Fruit fly (Drosophila melanogaster) whole organism, embryonic: ENCODE measurements around the gene niki.

Experiments used
- ATbp ChIP-seq: fragments of 200-800 bp; sonication (Bioruptor generic); optimal IDR thresholded peaks from 2 replicates; lab custom pipeline; 2017; ENCODE audit warnings: missing biosample characterization, mild to moderate bottlenecking, missing genetic modification characterization, missing genetic modification reagents
- Atf6 ChIP-seq: fragments of 200-800 bp; sonication (Bioruptor generic); IDR thresholded peaks from 2 replicates; pipeline ENCODE4 v1.3.6; 2022; ENCODE audit warnings: missing biosample characterization, missing genetic modification characterization
- Awh ChIP-seq: fragments of 200-800 bp; sonication (Bioruptor generic); IDR thresholded peaks from 2 replicates; pipeline ENCODE4, ENCODE4 v1.3.6; 2022; ENCODE audit warnings: missing biosample characterization, missing genetic modification characterization
- C15 ChIP-seq: fragments of 200-800 bp; sonication (Bioruptor generic); IDR thresholded peaks from 3 replicates; pipeline ENCODE4 v1.3.6; 2022; ENCODE audit warnings: missing biosample characterization, missing genetic modification characterization
- CG10147 ChIP-seq: fragments of 200-800 bp; sonication (Bioruptor generic); optimal IDR thresholded peaks from 2 replicates; lab custom pipeline; 2019; ENCODE audit warnings: missing biosample characterization, mild to moderate bottlenecking, missing genetic modification characterization, moderate library complexity
- CG10274 ChIP-seq: fragments of 200-800 bp; sonication (Bioruptor generic); optimal IDR thresholded peaks from 3 replicates; lab custom pipeline; 2017; ENCODE audit warnings: missing biosample characterization, mild to moderate bottlenecking, missing genetic modification characterization
- CG10462 ChIP-seq: fragments of 200-800 bp; sonication (Bioruptor generic); optimal IDR thresholded peaks from 2 replicates; lab custom pipeline; 2016; ENCODE audit warnings: missing biosample characterization, missing genetic modification characterization
- CG11696 ChIP-seq: fragments of 200-800 bp; sonication (Bioruptor generic); IDR thresholded peaks from 2 replicates; pipeline ENCODE4 v1.3.6; 2022; ENCODE audit warnings: missing biosample characterization, missing genetic modification characterization
- CG12071 ChIP-seq: fragments of 200-800 bp; sonication (Bioruptor generic); optimal IDR thresholded peaks from 3 replicates; lab custom pipeline; 2018; ENCODE audit warnings: missing biosample characterization, mild to moderate bottlenecking, missing genetic modification characterization
- CG12219 ChIP-seq: fragments of 200-800 bp; sonication (Bioruptor generic); optimal IDR thresholded peaks from 3 replicates; lab custom pipeline; 2018; ENCODE audit warnings: missing biosample characterization, mild to moderate bottlenecking, missing genetic modification characterization
- CG14710 ChIP-seq: fragments of 200-800 bp; sonication (Bioruptor generic); optimal IDR thresholded peaks from 3 replicates; lab custom pipeline; 2019; ENCODE audit warnings: missing biosample characterization, mild to moderate bottlenecking, missing genetic modification characterization, moderate library complexity
- CG14860 ChIP-seq: fragments of 200-800 bp; sonication (Bioruptor generic); IDR thresholded peaks from 3 replicates; pipeline ENCODE4 v1.3.6; 2022; ENCODE audit warnings: missing biosample characterization, missing genetic modification characterization; ENCODE audit not compliant: partially characterized antibody
- CG15011 ChIP-seq: fragments of 200-800 bp; sonication (Bioruptor generic); optimal IDR thresholded peaks from 3 replicates; lab custom pipeline; 2018; ENCODE audit warnings: missing biosample characterization, mild to moderate bottlenecking, missing genetic modification characterization
- CG17359 ChIP-seq: fragments of 200-800 bp; sonication (Bioruptor generic); optimal IDR thresholded peaks from 3 replicates; lab custom pipeline; 2018; ENCODE audit warnings: missing biosample characterization, mild to moderate bottlenecking, missing genetic modification characterization, moderate library complexity
- CG17385 ChIP-seq: fragments of 200-800 bp; sonication (Bioruptor generic); optimal IDR thresholded peaks from 3 replicates; lab custom pipeline; 2018; ENCODE audit warnings: missing biosample characterization, mild to moderate bottlenecking, missing genetic modification characterization
- CG17829 ChIP-seq: fragments of 200-800 bp; optimal IDR thresholded peaks from 2 replicates; lab custom pipeline; 2019; ENCODE audit warnings: missing biosample characterization, mild to moderate bottlenecking, missing genetic modification characterization, moderate library complexity
- CG18619 ChIP-seq: fragments of 200-800 bp; sonication (Bioruptor generic); optimal IDR thresholded peaks from 3 replicates; lab custom pipeline; 2017; ENCODE audit warnings: missing biosample characterization, mild to moderate bottlenecking, missing genetic modification characterization
- CG2712 ChIP-seq: fragments of 200-800 bp; optimal IDR thresholded peaks from 3 replicates; lab custom pipeline; 2019; ENCODE audit warnings: missing biosample characterization, mild to moderate bottlenecking, missing genetic modification characterization, moderate library complexity
- CG30403 ChIP-seq: fragments of 200-800 bp; sonication (Bioruptor generic); optimal IDR thresholded peaks from 3 replicates; lab custom pipeline; 2016; ENCODE audit warnings: missing biosample characterization, missing genetic modification characterization
- CG3281 ChIP-seq: fragments of 200-800 bp; sonication (Bioruptor generic); optimal IDR thresholded peaks from 3 replicates; lab custom pipeline; 2017; ENCODE audit warnings: missing biosample characterization, mild to moderate bottlenecking, missing genetic modification characterization
- CG33213 ChIP-seq: fragments of 200-800 bp; sonication (Bioruptor generic); optimal IDR thresholded peaks from 3 replicates; lab custom pipeline; 2016; ENCODE audit warnings: missing biosample characterization, missing genetic modification characterization
- CG3995 ChIP-seq: fragments of 200-800 bp; sonication (Bioruptor generic); optimal IDR thresholded peaks from 3 replicates; lab custom pipeline; 2016; ENCODE audit warnings: missing biosample characterization, missing genetic modification characterization
- CG4424 ChIP-seq: fragments of 200-800 bp; sonication (Bioruptor generic); optimal IDR thresholded peaks from 3 replicates; lab custom pipeline; 2016; ENCODE audit warnings: missing biosample characterization, missing genetic modification characterization
- CG6765 ChIP-seq: fragments of 200-800 bp; sonication (Bioruptor generic); optimal IDR thresholded peaks from 3 replicates; lab custom pipeline; 2017; ENCODE audit warnings: missing biosample characterization, mild to moderate bottlenecking, missing genetic modification characterization
- CG7786 ChIP-seq: fragments of 200-800 bp; sonication (Bioruptor generic); optimal IDR thresholded peaks from 2 replicates; lab custom pipeline; 2016; ENCODE audit warnings: missing biosample characterization, missing genetic modification characterization
- CG9437 ChIP-seq: fragments of 200-800 bp; sonication (Bioruptor generic); optimal IDR thresholded peaks from 2 replicates; lab custom pipeline; 2018; ENCODE audit warnings: missing biosample characterization, mild to moderate bottlenecking, missing genetic modification characterization
- CG9876 ChIP-seq: fragments of 200-800 bp; sonication (Bioruptor generic); optimal IDR thresholded peaks from 2 replicates; lab custom pipeline; 2016; ENCODE audit warnings: missing biosample characterization, missing genetic modification characterization
- CG9932 ChIP-seq: fragments of 200-800 bp; sonication (Bioruptor generic); IDR thresholded peaks from 2 replicates; pipeline ENCODE4 v1.3.6; 2022; ENCODE audit warnings: missing biosample characterization, missing genetic modification characterization
- D19B ChIP-seq: fragments of 200-800 bp; sonication (Bioruptor generic); optimal IDR thresholded peaks from 2 replicates; lab custom pipeline; 2017; ENCODE audit warnings: missing biosample characterization, mild to moderate bottlenecking, missing genetic modification characterization
- Dip2 ChIP-seq: fragments of 200-800 bp; sonication (Bioruptor generic); IDR thresholded peaks from 2 replicates; pipeline ENCODE4 v1.3.6; 2022; ENCODE audit warnings: missing biosample characterization, missing genetic modification characterization
- E2f1 ChIP-seq: fragments of 200-800 bp; sonication (Bioruptor generic); IDR thresholded peaks from 2 replicates; pipeline ENCODE4 v1.3.6; 2022; ENCODE audit warnings: missing biosample characterization, missing genetic modification characterization
- Hr3 ChIP-seq: fragments of 200-800 bp; sonication (Bioruptor generic); optimal IDR thresholded peaks from 3 replicates; lab custom pipeline; 2016; ENCODE audit warnings: missing biosample characterization, missing genetic modification characterization
- Hr39 ChIP-seq: fragments of >200 bp; optimal IDR thresholded peaks from 2 replicates; lab custom pipeline; 2017
- Neu2 ChIP-seq: fragments of 200-800 bp; sonication (Bioruptor generic); optimal IDR thresholded peaks from 3 replicates; lab custom pipeline; 2016; ENCODE audit warnings: missing biosample characterization, missing genetic modification characterization, borderline replicate concordance
- Oaz ChIP-seq: fragments of 200-800 bp; sonication (Bioruptor generic); IDR thresholded peaks from 2 replicates; pipeline ENCODE4 v1.3.6; 2022; ENCODE audit warnings: missing biosample characterization, missing genetic modification characterization
- Optix ChIP-seq: fragments of 200-800 bp; sonication (Bioruptor generic); IDR thresholded peaks from 3 replicates; pipeline ENCODE4 v1.3.6; 2022; ENCODE audit warnings: missing biosample characterization, missing genetic modification characterization
- Ravus ChIP-seq: fragments of 200-800 bp; sonication (Bioruptor generic); IDR thresholded peaks from 2 replicates; pipeline ENCODE4 v1.3.6; 2022; ENCODE audit warnings: missing biosample characterization, missing genetic modification characterization
- bab2 ChIP-seq: fragments of 200-800 bp; sonication (Bioruptor generic); optimal IDR thresholded peaks from 2 replicates; lab custom pipeline; 2016; ENCODE audit warnings: missing biosample characterization, missing genetic modification characterization
- bowl ChIP-seq: fragments of 200-800 bp; sonication (Bioruptor generic); IDR thresholded peaks from 2 replicates; pipeline ENCODE4 v1.3.6; 2022; ENCODE audit warnings: missing biosample characterization, missing genetic modification characterization
- bsh ChIP-seq, 2 experiments: fragments of 200-800 bp; sonication (Bioruptor generic); optimal IDR thresholded peaks; 2 replicates each; lab custom pipeline; 2017 to 2018; ENCODE audit warnings: mild to moderate bottlenecking in 2 of 2, missing biosample characterization in 2 of 2, missing genetic modification characterization in 2 of 2, moderate library complexity in 1 of 2
- emc ChIP-seq: fragments of 200-800 bp; sonication (Bioruptor generic); optimal IDR thresholded peaks from 2 replicates; lab custom pipeline; 2016; ENCODE audit warnings: missing biosample characterization, missing genetic modification characterization
- ems ChIP-seq: fragments of 200-800 bp; sonication (Bioruptor generic); optimal IDR thresholded peaks from 3 replicates; lab custom pipeline; 2016; ENCODE audit warnings: missing biosample characterization, missing genetic modification characterization
- ftz-f1 ChIP-seq: fragments of 200-800 bp; sonication (Bioruptor generic); optimal IDR thresholded peaks from 2 replicates; lab custom pipeline; 2016; ENCODE audit warnings: missing biosample characterization, missing genetic modification characterization
- gcm ChIP-seq: fragments of 200-800 bp; sonication (Bioruptor generic); optimal IDR thresholded peaks from 2 replicates; lab custom pipeline; 2019; ENCODE audit warnings: missing biosample characterization, mild to moderate bottlenecking, missing genetic modification characterization, moderate library complexity
- gfzf ChIP-seq: fragments of 200-800 bp; sonication (Bioruptor generic); optimal IDR thresholded peaks from 2 replicates; lab custom pipeline; 2016; ENCODE audit warnings: missing biosample characterization, mild to moderate bottlenecking, missing genetic modification characterization, moderate library complexity
- ind ChIP-seq: fragments of 200-800 bp; sonication (Bioruptor generic); optimal IDR thresholded peaks from 3 replicates; lab custom pipeline; 2016; ENCODE audit warnings: missing biosample characterization, missing genetic modification characterization
- lov ChIP-seq, 2 experiments: fragments of 200-800 bp in 1 of 2; fragments of >200 bp in 1 of 2; sonication (Bioruptor generic) in 1 of 2; IDR thresholded peaks in 1 of 2; optimal IDR thresholded peaks in 1 of 2; 2 replicates in 1 of 2; 3 replicates in 1 of 2; pipeline versions ENCODE4 v1.3.6 to Lab custom; 2017 to 2022; ENCODE audit warnings: missing biosample characterization in 1 of 2, missing genetic modification characterization in 1 of 2
- nom ChIP-seq: fragments of 200-800 bp; sonication (Bioruptor generic); optimal IDR thresholded peaks from 2 replicates; lab custom pipeline; 2017; ENCODE audit warnings: missing biosample characterization, missing genetic modification characterization, mild to moderate bottlenecking, moderate library complexity, missing genetic modification reagents
- sens ChIP-seq: fragments of 200-800 bp; sonication (Bioruptor generic); peaks from one replicate; lab custom pipeline; 2016; ENCODE audit warnings: missing biosample characterization, missing genetic modification characterization
- sqz ChIP-seq: fragments of 200-800 bp; sonication (Bioruptor generic); optimal IDR thresholded peaks from 3 replicates; lab custom pipeline; 2018; ENCODE audit warnings: missing biosample characterization, mild to moderate bottlenecking, missing genetic modification characterization
- toy ChIP-seq: fragments of 200-800 bp; sonication (Bioruptor generic); IDR thresholded peaks from 2 replicates; pipeline ENCODE4 v1.3.6; 2022; ENCODE audit warnings: missing biosample characterization, missing genetic modification characterization
- zfh1 ChIP-seq: fragments of 200-800 bp; sonication (Bioruptor generic); IDR thresholded peaks from 3 replicates; pipeline ENCODE4 v1.3.6; 2022; ENCODE audit warnings: missing biosample characterization, missing genetic modification characterization

Gene niki

dm6 chr3R:24850420-24850819 is 25.0 kb upstream of the niki start, which contains the start of gene CG7006 (continued):
- TF ChIP-seq Dip2, result no peak
- 0 out of 2 replicates have a peak, but pooled peaks have one; percentile 42 for TF ChIP-seq E2f1 (GFP tag; lab: Robert Waterston, UW)
- no peak for TF ChIP-seq CG10462 (GFP tag; lab: Kevin White, UChicago)
- peak; percentile 77 for TF ChIP-seq CG33213 (GFP tag; lab: Kevin White, UChicago)
- no peak for TF ChIP-seq Ravus (GFP tag; lab: Robert Waterston, UW)
- no peak for TF ChIP-seq CG12219 (GFP tag; lab: Kevin White, UChicago)
- peak; percentile 80 for TF ChIP-seq CG30403
- peak; percentile 80 for TF ChIP-seq bab2 (GFP tag; lab: Kevin White, UChicago)
- TF ChIP-seq sqz (GFP tag; lab: Kevin White, UChicago), result no peak
- TF ChIP-seq CG14710 (tag; lab: Kevin White, UChicago), result peak; percentile 61
- TF ChIP-seq CG3995 (GFP tag; lab: Kevin White, UChicago), result peak; percentile 56
- peak; percentile 52 for TF ChIP-seq Atf6 (GFP tag; lab: Robert Waterston, UW)
- TF ChIP-seq CG17385, result peak; percentile 63
- no peak for TF ChIP-seq C15
- TF ChIP-seq bowl (GFP tag; lab: Robert Waterston, UW), result no peak
- no peak for TF ChIP-seq toy
- peak; percentile 85 for TF ChIP-seq CG7786
- TF ChIP-seq CG3281 (GFP tag; lab: Kevin White, UChicago), result no peak
- peak; percentile 61 for TF ChIP-seq CG14860 (GFP tag; lab: Robert Waterston, UW)
- no peak for TF ChIP-seq CG10274 (GFP tag; lab: Kevin White, UChicago)
- TF ChIP-seq CG6765 (GFP tag; lab: Kevin White, UChicago), result no peak
- no peak for TF ChIP-seq CG10147 (GFP tag; lab: Kevin White, UChicago)
- TF ChIP-seq gcm (GFP tag; lab: Kevin White, UChicago), result no peak
- peak; percentile 41 for TF ChIP-seq gfzf (GFP tag; lab: Kevin White, UChicago)
- TF ChIP-seq CG12071, result no peak
- TF ChIP-seq D19B (GFP tag; lab: Kevin White, UChicago), result no peak
- peak; percentile 87 for TF ChIP-seq sens (GFP tag; lab: Kevin White, UChicago)
- TF ChIP-seq Hr3 (GFP tag; lab: Kevin White, UChicago), result peak; percentile 62
- no peak for TF ChIP-seq nom
- peak; percentile 65 for TF ChIP-seq CG4424 (GFP tag; lab: Kevin White, UChicago)
- TF ChIP-seq CG17829 (tag; lab: Kevin White, UChicago), result peak; percentile 62
- TF ChIP-seq ATbp (GFP tag; lab: Kevin White, UChicago), result no peak
- no peak for TF ChIP-seq CG11696
- peak; percentile 70 for TF ChIP-seq CG9876 (GFP tag; lab: Kevin White, UChicago)
- no peak for TF ChIP-seq Awh (GFP tag; lab: Robert Waterston, UW)
- no peak for TF ChIP-seq ftz-f1 (GFP tag; lab: Kevin White, UChicago)
- TF ChIP-seq emc, result peak; percentile 23
- peak; percentile 48 for TF ChIP-seq CG17359
- TF ChIP-seq lov (optimal IDR thresholded peaks at IDR 0.05; lab: Kevin White, UChicago), result no peak
- TF ChIP-seq lov (GFP tag; IDR thresholded peaks at IDR 0.05; lab: Robert Waterston, UW), result no peak
- peak; percentile 8 for TF ChIP-seq CG18619
- no peak for TF ChIP-seq Oaz (GFP tag; lab: Robert Waterston, UW)
- no peak for TF ChIP-seq bsh (GFP tag; optimal IDR thresholded peaks at IDR 0.05; lab: Kevin White, UChicago)
- no peak for TF ChIP-seq CG2712 (tag; lab: Kevin White, UChicago)
- no peak for TF ChIP-seq Optix
- TF ChIP-seq CG9437 (GFP tag; lab: Kevin White, UChicago), result peak; percentile 26
- no peak for TF ChIP-seq Hr39
- peak; percentile 96 for TF ChIP-seq CG9932 (GFP tag; lab: Robert Waterston, UW)
- peak; percentile 30 for TF ChIP-seq CG15011
- no peak for TF ChIP-seq Neu2 (GFP tag; lab: Kevin White, UChicago)
- TF ChIP-seq ind (GFP tag; lab: Kevin White, UChicago), result peak; percentile 78
- peak; percentile 69 for TF ChIP-seq ems
- peak; percentile 74; the same call in 2 of the 3 replicates for TF ChIP-seq zfh1 (GFP tag; lab: Robert Waterston, UW)
